Worm (Caenorhabditis elegans): Measurements from ENCODE around the gene lin-12.

DNA sequence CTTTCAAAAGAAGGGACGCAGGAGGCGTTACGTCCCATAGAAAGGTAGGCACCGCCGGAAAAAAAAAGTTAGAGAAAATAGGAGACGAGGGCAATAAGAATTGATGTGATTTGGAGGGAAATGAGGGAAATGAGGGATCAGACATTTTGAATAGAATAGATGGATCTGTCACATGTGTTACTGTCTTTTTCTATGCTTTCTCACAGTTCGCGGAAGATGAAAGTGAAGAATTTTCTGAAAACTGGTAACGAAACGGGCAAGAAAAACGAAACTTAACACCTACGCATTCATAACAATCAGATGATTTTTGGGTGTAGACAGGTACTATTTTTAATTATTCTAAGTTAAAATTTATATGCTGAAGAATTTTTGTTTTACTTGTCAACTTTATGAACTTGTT lies 33.6 kb downstream of the lin-12 start, which contains the start of gene R107.9:
- no peak for TF ChIP-seq snpc-4 (tag; optimal IDR thresholded peaks at IDR 0.05)
- TF ChIP-seq elt-3 (tag; optimal IDR thresholded peaks at IDR 0.05), result no peak
- no peak for TF ChIP-seq nfya-1 (tag; optimal IDR thresholded peaks at IDR 0.05; ENCODE audit: insufficient read depth)
- TF ChIP-seq elt-2 (tag; optimal IDR thresholded peaks at IDR 0.05), result no peak
- no peak for TF ChIP-seq fkh-10 (GFP tag; optimal IDR thresholded peaks at IDR 0.05)
- TF ChIP-seq sea-2 (GFP tag; optimal IDR thresholded peaks at IDR 0.05), result no peak
- TF ChIP-seq nhr-237 (tag; optimal IDR thresholded peaks at IDR 0.05), result no peak
- no peak for TF ChIP-seq ztf-11 (tag; optimal IDR thresholded peaks at IDR 0.05)
- TF ChIP-seq ama-1 (optimal IDR thresholded peaks at IDR 0.05), result no peak
